Worm (Caenorhabditis elegans) whole organism, L3 larva: ENCODE measurements around the gene enol-1.

ENCODE experiments used
- aly-2 ChIP-seq: fragments of 150-350 bp; optimal IDR thresholded peaks from 2 replicates; lab custom pipeline; 2014; ENCODE audit warnings: missing biosample characterization, missing genetic modification characterization
- ceh-16 ChIP-seq: sonication (generic microtip); optimal IDR thresholded peaks from 2 replicates; lab custom pipeline; 2017; ENCODE audit warnings: missing biosample characterization, missing genetic modification characterization
- lin-39 ChIP-seq: fragments of 150-350 bp; optimal IDR thresholded peaks from 2 replicates; lab custom pipeline; 2018; ENCODE audit warnings: missing biosample characterization, missing genetic modification reagents, missing genetic modification characterization
- pha-4 ChIP-seq: fragments of 150-350 bp; optimal IDR thresholded peaks from 2 replicates; lab custom pipeline; 2014; ENCODE audit warnings: missing biosample characterization, missing genetic modification reagents, missing genetic modification characterization
- unc-62 ChIP-seq: fragments of 150-350 bp; sonication (generic microtip); optimal IDR thresholded peaks from 4 replicates; lab custom pipeline; 2014; ENCODE audit warnings: missing biosample characterization, missing genetic modification reagents, missing genetic modification characterization
- ztf-11 ChIP-seq: fragments of 150-350 bp; optimal IDR thresholded peaks from 2 replicates; lab custom pipeline; 2014; ENCODE audit warnings: missing biosample characterization, missing genetic modification characterization

DNA sequence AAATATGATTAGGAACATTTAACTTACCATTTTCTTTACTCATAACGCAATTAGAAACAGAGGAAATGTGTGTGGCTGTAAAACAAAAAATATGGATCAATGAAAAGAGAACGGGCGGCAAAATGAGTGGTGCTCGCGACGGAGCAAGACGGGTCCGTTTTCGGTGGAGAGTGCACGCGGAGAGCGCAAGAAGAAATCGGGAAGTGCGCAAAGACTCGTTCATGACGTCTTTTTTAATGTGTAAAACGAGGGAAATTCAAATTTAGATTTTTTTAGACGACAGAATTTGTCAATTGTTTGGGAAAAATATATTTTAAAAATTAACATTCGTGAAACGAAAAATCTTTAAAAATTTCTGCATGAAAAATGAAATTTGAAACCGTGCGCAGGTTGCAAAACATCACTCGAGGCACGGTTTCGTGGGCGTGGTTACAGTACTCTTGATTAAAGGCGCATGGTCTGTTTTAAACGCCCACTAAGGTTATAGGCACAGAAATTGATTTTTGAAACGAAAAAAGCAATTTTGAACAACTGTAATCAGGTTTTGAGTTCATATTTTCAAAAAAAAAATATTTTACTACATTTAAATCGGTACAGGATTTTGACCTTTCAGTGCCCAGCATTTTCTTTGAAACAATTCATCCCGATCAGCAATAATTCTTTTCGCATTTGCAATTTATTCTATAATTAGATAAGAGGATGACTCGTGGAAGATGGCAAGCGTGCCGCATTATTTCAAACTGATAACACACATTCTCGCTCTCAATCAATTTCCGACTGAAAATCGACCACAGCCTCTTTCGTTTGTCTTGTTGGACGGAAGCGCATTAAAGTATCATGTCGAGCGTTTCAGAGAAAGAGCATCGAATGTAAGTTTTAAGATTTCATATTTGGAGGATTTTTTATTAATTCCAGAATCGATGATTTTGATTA is 38.7 kb downstream of the enol-1 start, which contains the start of the genes szy-20 and C18E9.5:
- TF ChIP-seq ztf-11 (tag; lab: Kevin White, UChicago) = no peak
- no peak for TF ChIP-seq unc-62 (GFP tag; lab: Kevin White, UChicago)
- TF ChIP-seq aly-2 (tag; lab: Kevin White, UChicago) = no peak
- peak; percentile 70 for TF ChIP-seq lin-39 (tag; lab: Kevin White, UChicago)
- TF ChIP-seq ceh-16 (tag; lab: Kevin White, UChicago) = no peak
- TF ChIP-seq pha-4 (tag; lab: Kevin White, UChicago) = peak; percentile 78
